Fruit fly (Drosophila melanogaster) whole organism, embryonic: Measurements from ENCODE around the gene Snx17.

Experiments
- BEAF-32 ChIP-seq: fragments of 200-800 bp; sonication (Bioruptor generic); optimal IDR thresholded peaks from 3 replicates; lab custom pipeline; 2017; ENCODE audit warnings: missing biosample characterization, missing genetic modification characterization, mild to moderate bottlenecking, moderate library complexity, missing genetic modification reagents
- BtbVII ChIP-seq: fragments of 200-800 bp; sonication (Bioruptor generic); optimal IDR thresholded peaks from 3 replicates; lab custom pipeline; 2017; ENCODE audit warnings: missing biosample characterization, mild to moderate bottlenecking, missing genetic modification characterization
- CG10209 ChIP-seq: fragments of 200-800 bp; sonication (Bioruptor generic); optimal IDR thresholded peaks from 3 replicates; lab custom pipeline; 2017; ENCODE audit warnings: missing biosample characterization, mild to moderate bottlenecking, missing genetic modification characterization, missing genetic modification reagents
- CG10959 ChIP-seq: fragments of 200-800 bp; sonication (Bioruptor generic); IDR thresholded peaks from 2 replicates; pipeline ENCODE4 v1.3.6; 2022; ENCODE audit warnings: missing biosample characterization, missing genetic modification characterization
- CG12219 ChIP-seq: fragments of 200-800 bp; sonication (Bioruptor generic); optimal IDR thresholded peaks from 3 replicates; lab custom pipeline; 2018; ENCODE audit warnings: missing biosample characterization, mild to moderate bottlenecking, missing genetic modification characterization
- CG12744 ChIP-seq: fragments of 200-800 bp; sonication (Bioruptor generic); optimal IDR thresholded peaks from 2 replicates; lab custom pipeline; 2016; ENCODE audit warnings: missing biosample characterization, missing genetic modification characterization
- CG13123 ChIP-seq: fragments of 200-800 bp; sonication (Bioruptor generic); optimal IDR thresholded peaks from 2 replicates; lab custom pipeline; 2016; ENCODE audit warnings: missing biosample characterization, missing genetic modification characterization
- CG13424 ChIP-seq: fragments of 200-800 bp; sonication (Bioruptor generic); optimal IDR thresholded peaks from 2 replicates; lab custom pipeline; 2019; ENCODE audit warnings: missing biosample characterization, mild to moderate bottlenecking, missing genetic modification characterization, moderate library complexity
- CG15479 ChIP-seq: fragments of 200-800 bp; sonication (Bioruptor generic); optimal IDR thresholded peaks from 3 replicates; lab custom pipeline; 2019; ENCODE audit warnings: missing biosample characterization, mild to moderate bottlenecking, missing genetic modification characterization, moderate library complexity
- CG16779 ChIP-seq: fragments of 200-800 bp; sonication (Bioruptor generic); IDR thresholded peaks from 2 replicates; pipeline ENCODE4 v1.3.6; 2022; ENCODE audit warnings: missing biosample characterization, missing genetic modification characterization
- CG17802 ChIP-seq: fragments of 200-800 bp; sonication (Bioruptor generic); optimal IDR thresholded peaks from 2 replicates; lab custom pipeline; 2018; ENCODE audit warnings: missing biosample characterization, mild to moderate bottlenecking, missing genetic modification characterization, moderate library complexity
- CG1832 ChIP-seq: fragments of 200-800 bp; sonication (Bioruptor generic); optimal IDR thresholded peaks from 2 replicates; lab custom pipeline; 2017; ENCODE audit warnings: missing biosample characterization, mild to moderate bottlenecking, missing genetic modification characterization, inconsistent platforms
- CG18599 ChIP-seq: fragments of 200-800 bp; sonication (Bioruptor generic); optimal IDR thresholded peaks from 3 replicates; lab custom pipeline; 2017; ENCODE audit warnings: missing biosample characterization, missing genetic modification characterization, mild to moderate bottlenecking, moderate library complexity, missing genetic modification reagents
- CG2116 ChIP-seq: fragments of 200-800 bp; sonication (Bioruptor generic); optimal IDR thresholded peaks from 3 replicates; lab custom pipeline; 2018; ENCODE audit warnings: missing biosample characterization, mild to moderate bottlenecking, missing genetic modification characterization
- CG30020 ChIP-seq: fragments of 200-800 bp; optimal IDR thresholded peaks from 2 replicates; lab custom pipeline; 2019; ENCODE audit warnings: missing biosample characterization, mild to moderate bottlenecking, missing genetic modification characterization, moderate library complexity
- CG31224 ChIP-seq: fragments of 200-800 bp; sonication (Bioruptor generic); IDR thresholded peaks from 2 replicates; pipeline ENCODE4 v1.3.6; 2022; ENCODE audit warnings: missing biosample characterization, missing genetic modification characterization
- CG34422 ChIP-seq: fragments of 200-800 bp; sonication (Bioruptor generic); IDR thresholded peaks from 3 replicates; pipeline ENCODE4 v1.3.6; 2022; ENCODE audit warnings: missing biosample characterization, missing genetic modification characterization
- CG3838 ChIP-seq: fragments of 200-800 bp; sonication (Bioruptor generic); optimal IDR thresholded peaks from 3 replicates; lab custom pipeline; 2016; ENCODE audit warnings: missing biosample characterization, missing genetic modification characterization
- CG42726 ChIP-seq: fragments of 200-800 bp; sonication (Bioruptor generic); IDR thresholded peaks from 2 replicates; pipeline ENCODE4 v1.3.6; 2022; ENCODE audit warnings: missing biosample characterization, missing genetic modification characterization; ENCODE audit not compliant: partially characterized antibody
- CG4617 ChIP-seq: fragments of 200-800 bp; sonication (Bioruptor generic); optimal IDR thresholded peaks from 3 replicates; lab custom pipeline; 2016; ENCODE audit warnings: missing biosample characterization, missing genetic modification characterization, borderline replicate concordance
- CG6654 ChIP-seq: fragments of 200-800 bp; sonication (Bioruptor generic); optimal IDR thresholded peaks from 2 replicates; lab custom pipeline; 2017; ENCODE audit warnings: missing biosample characterization, mild to moderate bottlenecking, missing genetic modification characterization
- CG6683 ChIP-seq: fragments of 200-800 bp; sonication (Bioruptor generic); optimal IDR thresholded peaks from 2 replicates; lab custom pipeline; 2017; ENCODE audit warnings: missing biosample characterization, mild to moderate bottlenecking, missing genetic modification characterization, missing genetic modification reagents
- CG7357 ChIP-seq: fragments of 200-800 bp; sonication (Bioruptor generic); IDR thresholded peaks from 3 replicates; pipeline ENCODE4 v1.3.6; 2022; ENCODE audit warnings: missing biosample characterization, missing genetic modification characterization
- CG7839 ChIP-seq: fragments of 200-800 bp; sonication (Bioruptor generic); optimal IDR thresholded peaks from 3 replicates; lab custom pipeline; 2018; ENCODE audit warnings: missing biosample characterization, mild to moderate bottlenecking, missing genetic modification characterization, moderate library complexity
- CG7963 ChIP-seq: fragments of 200-800 bp; sonication (Bioruptor generic); IDR thresholded peaks from 3 replicates; pipeline ENCODE4 v1.3.6; 2022; ENCODE audit warnings: missing biosample characterization, missing genetic modification characterization; ENCODE audit not compliant: partially characterized antibody
- CG8359 ChIP-seq: fragments of 200-800 bp; sonication (Bioruptor generic); optimal IDR thresholded peaks from 2 replicates; lab custom pipeline; 2017; ENCODE audit warnings: missing biosample characterization, mild to moderate bottlenecking, missing genetic modification characterization, borderline replicate concordance
- CG8924 ChIP-seq: fragments of 200-800 bp; optimal IDR thresholded peaks from 3 replicates; lab custom pipeline; 2019; ENCODE audit warnings: missing biosample characterization, mild to moderate bottlenecking, missing genetic modification characterization, moderate library complexity
- Camta ChIP-seq: fragments of 200-800 bp; sonication (Bioruptor generic); optimal IDR thresholded peaks from 2 replicates; lab custom pipeline; 2016; ENCODE audit warnings: missing biosample characterization, missing genetic modification characterization
- Chrac-16 ChIP-seq: fragments of 200-800 bp; sonication (Bioruptor generic); optimal IDR thresholded peaks from 3 replicates; lab custom pipeline; 2016; ENCODE audit warnings: missing biosample characterization, missing genetic modification characterization
- Dbx ChIP-seq: fragments of 200-800 bp; sonication (Bioruptor generic); IDR thresholded peaks from 3 replicates; pipeline ENCODE4 v1.3.6; 2022; ENCODE audit warnings: missing biosample characterization, missing genetic modification characterization
- Dll ChIP-seq: fragments of 200-800 bp; sonication (Bioruptor generic); IDR thresholded peaks from 4 replicates; pipeline ENCODE4 v1.3.6; 2022; ENCODE audit warnings: missing biosample characterization, missing genetic modification characterization; ENCODE audit not compliant: partially characterized antibody
- Doc2 ChIP-seq: fragments of 200-800 bp; sonication (Bioruptor generic); IDR thresholded peaks from 2 replicates; pipeline ENCODE4 v1.3.6; 2022; ENCODE audit warnings: missing biosample characterization, missing genetic modification characterization
- Ets97D ChIP-seq: fragments of 200-800 bp; sonication (Bioruptor generic); optimal IDR thresholded peaks from 3 replicates; lab custom pipeline; 2016; ENCODE audit warnings: missing biosample characterization, missing genetic modification characterization
- Hey ChIP-seq: fragments of 200-800 bp; sonication (Bioruptor generic); optimal IDR thresholded peaks from 3 replicates; lab custom pipeline; 2018; ENCODE audit warnings: missing biosample characterization, mild to moderate bottlenecking, missing genetic modification characterization
- Hr3 ChIP-seq: fragments of 200-800 bp; sonication (Bioruptor generic); optimal IDR thresholded peaks from 3 replicates; lab custom pipeline; 2016; ENCODE audit warnings: missing biosample characterization, missing genetic modification characterization
- Jarid2 ChIP-seq: fragments of 200-800 bp; sonication (Bioruptor generic); optimal IDR thresholded peaks from 3 replicates; lab custom pipeline; 2017; ENCODE audit warnings: mild to moderate bottlenecking, missing biosample characterization, missing genetic modification reagents, missing genetic modification characterization
- MESR4 ChIP-seq: fragments of 200-800 bp; sonication (Bioruptor generic); optimal IDR thresholded peaks from 2 replicates; lab custom pipeline; 2018; ENCODE audit warnings: missing biosample characterization, mild to moderate bottlenecking, missing genetic modification characterization, moderate library complexity
- Nf-YC ChIP-seq: fragments of 200-800 bp; optimal IDR thresholded peaks from 3 replicates; lab custom pipeline; 2019; ENCODE audit warnings: missing biosample characterization, mild to moderate bottlenecking, missing genetic modification characterization, moderate library complexity
- Scr ChIP-seq: fragments of 200-800 bp; sonication (Bioruptor generic); IDR thresholded peaks from 2 replicates; pipeline ENCODE4 v1.3.6; 2022; ENCODE audit warnings: missing biosample characterization, missing genetic modification characterization; ENCODE audit not compliant: partially characterized antibody
- YL-1 ChIP-seq: fragments of 200-800 bp; sonication (Bioruptor generic); optimal IDR thresholded peaks from 3 replicates; lab custom pipeline; 2017; ENCODE audit warnings: missing biosample characterization, mild to moderate bottlenecking, missing genetic modification characterization
- chm ChIP-seq: fragments of 200-800 bp; sonication (Bioruptor generic); IDR thresholded peaks from 2 replicates; pipeline ENCODE4 v1.3.6; 2022; ENCODE audit warnings: missing biosample characterization, missing genetic modification characterization
- fru ChIP-seq: fragments of >200 bp; optimal IDR thresholded peaks from 2 replicates; lab custom pipeline; 2017
- klu ChIP-seq: fragments of 200-800 bp; sonication (Bioruptor generic); IDR thresholded peaks from 2 replicates; pipeline ENCODE4 v1.3.6; 2022; ENCODE audit warnings: missing biosample characterization, missing genetic modification characterization
- lmd ChIP-seq: fragments of 200-800 bp; sonication (Bioruptor generic); IDR thresholded peaks from 2 replicates; pipeline ENCODE4 v1.3.6; 2022; ENCODE audit warnings: missing biosample characterization, missing genetic modification characterization
- nerfin-1 ChIP-seq: fragments of 200-800 bp; sonication (Bioruptor generic); optimal IDR thresholded peaks from 3 replicates; lab custom pipeline; 2019; ENCODE audit warnings: missing biosample characterization, mild to moderate bottlenecking, missing genetic modification characterization, moderate library complexity
- sob ChIP-seq: fragments of 200-800 bp; sonication (Bioruptor generic); IDR thresholded peaks from 2 replicates; pipeline ENCODE4 v1.3.6; 2022; ENCODE audit warnings: missing biosample characterization, missing genetic modification characterization
- stwl ChIP-seq: fragments of 200-800 bp; sonication (Bioruptor generic); optimal IDR thresholded peaks from 3 replicates; lab custom pipeline; 2018; ENCODE audit warnings: missing biosample characterization, mild to moderate bottlenecking, missing genetic modification characterization, moderate library complexity
- tll ChIP-seq, 2 experiments: fragments of 200-800 bp in 1 of 2; fragments of >200 bp in 1 of 2; sonication (Bioruptor generic) in 1 of 2; optimal IDR thresholded peaks; 2 replicates each; lab custom pipeline; 2017 to 2019; ENCODE audit warnings: missing biosample characterization in 2 of 2, missing genetic modification characterization in 2 of 2, mild to moderate bottlenecking in 1 of 2, moderate library complexity in 1 of 2
- unc-4 ChIP-seq: fragments of 200-800 bp; sonication (Bioruptor generic); IDR thresholded peaks from 2 replicates; pipeline ENCODE4 v1.3.6; 2022; ENCODE audit warnings: missing biosample characterization, missing genetic modification characterization; ENCODE audit not compliant: partially characterized antibody

Gene Snx17

dm6 chr2L:10255725-10256158, 49.0 kb upstream of the Snx17 start, which contains the start of gene CG5676 (continued):
- no peak for TF ChIP-seq CG13424
- peak; percentile 86 for TF ChIP-seq CG17802 (tag; lab: Kevin White, UChicago)
- TF ChIP-seq CG15479 (GFP tag; lab: Kevin White, UChicago) = no peak
- TF ChIP-seq YL-1 (GFP tag; lab: Kevin White, UChicago) = peak; percentile 46
- no peak for TF ChIP-seq CG1832
- TF ChIP-seq Hr3 (GFP tag; lab: Kevin White, UChicago) = no peak

- TF ChIP-seq CG7839 (tag; lab: Kevin White, UChicago) (no peak), tll (GFP tag; optimal IDR thresholded peaks at IDR 0.05; lab: Kevin White, UChicago) (no peak), BtbVII (GFP tag; lab: Kevin White, UChicago) (no peak), Ets97D (GFP tag; lab: Kevin White, UChicago) (no peak), CG6683 (GFP tag; lab: Kevin White, UChicago) (no peak), CG10959 (GFP tag; lab: Robert Waterston, UW) (no peak), Hey (tag; lab: Kevin White, UChicago) (no peak), CG12219 (GFP tag; lab: Kevin White, UChicago) (no peak), Doc2 (GFP tag; lab: Robert Waterston, UW) (no peak), klu (GFP tag; lab: Robert Waterston, UW) (no peak), CG42726 (no peak), CG18599 (GFP tag; lab: Kevin White, UChicago) (no peak), fru (lab: Kevin White, UChicago) (no peak), CG8359 (GFP tag; lab: Kevin White, UChicago) (no peak), Camta (no peak), CG7357 (GFP tag; lab: Robert Waterston, UW) (no peak), CG6654 (no peak), Nf-YC (tag; lab: Kevin White, UChicago) (no peak), unc-4 (GFP tag; lab: Robert Waterston, UW) (peak; percentile 47; the same call in 1 of the 2 replicates), chm (GFP tag; lab: Robert Waterston, UW) (no peak), CG16779 (GFP tag; lab: Robert Waterston, UW) (no peak), CG3838 (no peak), CG8924 (tag; lab: Kevin White, UChicago) (no peak), CG31224 (GFP tag; lab: Robert Waterston, UW) (no peak), CG10209 (GFP tag; lab: Kevin White, UChicago) (no peak), CG2116 (GFP tag; lab: Kevin White, UChicago) (peak; percentile 71), stwl (tag; lab: Kevin White, UChicago) (peak; percentile 1), Dbx (GFP tag; lab: Robert Waterston, UW) (no peak), BEAF-32 (GFP tag; lab: Kevin White, UChicago) (peak; percentile 50), CG30020 (tag; lab: Kevin White, UChicago) (peak; percentile 64), Scr (GFP tag; lab: Robert Waterston, UW) (peak; percentile 47; the same call in 1 of the 2 replicates), CG12744 (GFP tag; lab: Kevin White, UChicago) (no peak), Chrac-16 (GFP tag; lab: Kevin White, UChicago) (no peak), Dll (GFP tag; lab: Robert Waterston, UW) (0 out of 4 replicates have a peak, but pooled peaks have one; percentile 12), CG13123 (GFP tag; lab: Kevin White, UChicago) (no peak), sob (no peak), MESR4 (GFP tag; lab: Kevin White, UChicago) (peak; percentile 7), CG34422 (no peak), Jarid2 (GFP tag; lab: Kevin White, UChicago) (no peak), nerfin-1 (peak; percentile 43), CG4617 (GFP tag; lab: Kevin White, UChicago) (no peak), CG7963 (GFP tag; lab: Robert Waterston, UW) (no peak), lmd (GFP tag; lab: Robert Waterston, UW) (no peak)
Observed at dm6 chr2L:10251592-10251991, 44.8 kb upstream of the Snx17 start, which contains the start of gene Ror. Gene Ror (plus strand): TSS chr2L:10251843.
